Fruit fly (Drosophila melanogaster): ENCODE results near the gene hth.

Gene hth

DNA sequence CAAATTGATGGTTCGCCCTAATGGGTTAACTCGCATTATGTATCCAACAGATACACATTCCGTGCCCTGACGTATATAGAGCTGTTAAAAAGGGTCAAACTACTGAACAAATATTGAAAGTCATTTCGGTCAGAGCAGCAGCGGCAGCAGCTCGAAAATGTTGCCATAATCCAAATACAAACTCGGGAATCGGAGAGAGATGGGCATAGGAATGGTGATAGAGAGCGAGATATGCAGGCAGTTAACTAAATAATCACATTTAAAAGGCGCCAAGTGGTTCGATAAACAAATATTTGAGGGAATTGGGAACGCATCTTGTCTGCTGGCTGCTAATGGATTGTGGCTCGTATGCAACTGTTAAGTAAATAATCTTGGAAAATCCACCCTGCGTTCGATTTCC, 40.4 kb downstream of the hth start (continued):
- no peak for TF ChIP-seq CG5180 (GFP tag; optimal IDR thresholded peaks at IDR 0.05)
- no peak for TF ChIP-seq corto (GFP tag; optimal IDR thresholded peaks at IDR 0.05)
- TF ChIP-seq Dref (GFP tag; IDR thresholded peaks at IDR 0.05) = no peak
- TF ChIP-seq CG7556 (GFP tag; optimal IDR thresholded peaks at IDR 0.05) = no peak
- TF ChIP-seq toy (GFP tag; IDR thresholded peaks at IDR 0.05) = no peak
- no peak for TF ChIP-seq D (optimal IDR thresholded peaks at IDR 0.05)
- no peak for TF ChIP-seq D (GFP tag; optimal IDR thresholded peaks at IDR 0.05)
- no peak for TF ChIP-seq mam (GFP tag; optimal IDR thresholded peaks at IDR 0.05)
- TF ChIP-seq cato (GFP tag; optimal IDR thresholded peaks at IDR 0.05; ENCODE audit: borderline replicate concordance) = no peak
- no peak for TF ChIP-seq zf30C (GFP tag; optimal IDR thresholded peaks at IDR 0.05)
- TF ChIP-seq ems (GFP tag; optimal IDR thresholded peaks at IDR 0.05) = no peak
- TF ChIP-seq Hmr (GFP tag; optimal IDR thresholded peaks at IDR 0.05) = no peak
- peak; percentile 31 for TF ChIP-seq Asciz (GFP tag; optimal IDR thresholded peaks at IDR 0.05)
- TF ChIP-seq zen (tag; optimal IDR thresholded peaks at IDR 0.05) = peak; percentile 83
- no peak for TF ChIP-seq CG10462 (GFP tag; optimal IDR thresholded peaks at IDR 0.05)
- no peak for TF ChIP-seq NC2β (GFP tag; optimal IDR thresholded peaks at IDR 0.05)
- peak; percentile 31 for TF ChIP-seq HLHmδ (GFP tag; optimal IDR thresholded peaks at IDR 0.05)
- TF ChIP-seq caup (GFP tag; optimal IDR thresholded peaks at IDR 0.05; ENCODE audit: severe bottlenecking) = no peak
- peak; percentile 39 for TF ChIP-seq wek (GFP tag; optimal IDR thresholded peaks at IDR 0.05)
- TF ChIP-seq CG30431 (GFP tag; optimal IDR thresholded peaks at IDR 0.05) = no peak
- no peak for TF ChIP-seq CG18476 (GFP tag; optimal IDR thresholded peaks at IDR 0.05)
- TF ChIP-seq pum (GFP tag; optimal IDR thresholded peaks at IDR 0.05) = no peak
- no peak for TF ChIP-seq NC2α (GFP tag; optimal IDR thresholded peaks at IDR 0.05)
- no peak for TF ChIP-seq CG3995 (GFP tag; optimal IDR thresholded peaks at IDR 0.05)
- no peak for TF ChIP-seq vvl (GFP tag; IDR thresholded peaks at IDR 0.05)
- no peak for TF ChIP-seq CG11723 (GFP tag; optimal IDR thresholded peaks at IDR 0.05)
- no peak for TF ChIP-seq BtbVII (GFP tag; optimal IDR thresholded peaks at IDR 0.05)
- TF ChIP-seq CG10267 (tag; optimal IDR thresholded peaks at IDR 0.05) = no peak
- no peak for TF ChIP-seq sc (optimal IDR thresholded peaks at IDR 0.05)
- no peak for TF ChIP-seq sc (GFP tag; optimal IDR thresholded peaks at IDR 0.05)
- TF ChIP-seq H15 (GFP tag; IDR thresholded peaks at IDR 0.05) = no peak
- no peak for TF ChIP-seq CG13775 (GFP tag; optimal IDR thresholded peaks at IDR 0.05)
- TF ChIP-seq tll (GFP tag; optimal IDR thresholded peaks at IDR 0.05) = peak in 1 of 2 experiments; percentile 77
- no peak for TF ChIP-seq CG2202 (tag; optimal IDR thresholded peaks at IDR 0.05)
- TF ChIP-seq CG32772 (GFP tag; IDR thresholded peaks at IDR 0.05) = no peak
- no peak for TF ChIP-seq yki (optimal IDR thresholded peaks at IDR 0.05)
- no peak for TF ChIP-seq Dad (GFP tag; optimal IDR thresholded peaks at IDR 0.05)
- no peak for TF ChIP-seq tna (GFP tag; IDR thresholded peaks at IDR 0.05; ENCODE audit: partially characterized antibody)
- no peak for TF ChIP-seq CG16815 (GFP tag; optimal IDR thresholded peaks at IDR 0.05)
- TF ChIP-seq CG5245 (GFP tag; optimal IDR thresholded peaks at IDR 0.05) = no peak
- peak; percentile 15 for TF ChIP-seq ATbp (GFP tag; optimal IDR thresholded peaks at IDR 0.05)
- TF ChIP-seq pb (GFP tag; optimal IDR thresholded peaks at IDR 0.05) = no peak
- no peak for TF ChIP-seq PHDP (tag; optimal IDR thresholded peaks at IDR 0.05)
- TF ChIP-seq CG12769 (tag; optimal IDR thresholded peaks at IDR 0.05) = peak; percentile 15
- no peak for TF ChIP-seq CG17359 (tag; optimal IDR thresholded peaks at IDR 0.05)
- no peak for TF ChIP-seq hb (GFP tag; IDR thresholded peaks at IDR 0.05; ENCODE audit: partially characterized antibody)
- TF ChIP-seq klu (GFP tag; IDR thresholded peaks at IDR 0.05) = no peak
- no peak for TF ChIP-seq crc (GFP tag; optimal IDR thresholded peaks at IDR 0.05)
- 0 out of 3 replicates have a peak, but pooled peaks have one; percentile 33 for TF ChIP-seq CG2199 (GFP tag; IDR thresholded peaks at IDR 0.05)
- TF ChIP-seq esg (GFP tag; conservative IDR thresholded peaks at IDR 0.05) = no peak
- no peak for TF ChIP-seq CG17361 (GFP tag; IDR thresholded peaks at IDR 0.05)
- peak; percentile 25; the same call in 1 of the 2 replicates for TF ChIP-seq Xrp1 (GFP tag; IDR thresholded peaks at IDR 0.05)

All from whole organism, embryonic.